Fruit fly (Drosophila melanogaster): ENCODE results near the gene app.

app gene

DNA sequence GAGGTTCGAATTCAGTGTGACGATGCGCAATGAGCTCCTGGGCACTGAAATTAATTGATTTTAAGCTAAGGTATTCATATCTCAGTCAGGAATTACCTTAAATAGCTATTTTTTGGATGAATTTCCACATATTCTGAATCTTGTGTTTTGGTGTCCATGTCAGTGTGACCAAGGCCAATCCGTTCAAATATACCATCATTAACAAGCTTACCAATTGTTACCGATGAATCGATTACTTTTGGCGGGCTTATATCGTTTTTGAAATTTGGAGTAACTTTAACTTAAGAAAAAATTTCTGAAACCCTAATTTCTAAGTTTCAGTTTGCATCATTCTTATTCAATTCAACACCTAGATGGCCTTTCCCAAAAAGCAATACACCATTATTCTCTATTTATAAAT, 60.8 kb downstream of the app start, which contains the start of gene Tsen54 (continued):
- TF ChIP-seq Doc3 (GFP tag; IDR thresholded peaks at IDR 0.05; ENCODE audit: partially characterized antibody): peak; percentile 58; the same call in 2 of the 3 replicates
- no peak for TF ChIP-seq CG15011 (GFP tag; optimal IDR thresholded peaks at IDR 0.05)
- TF ChIP-seq Dfd (GFP tag; optimal IDR thresholded peaks at IDR 0.05): no peak
- TF ChIP-seq tna (GFP tag; IDR thresholded peaks at IDR 0.05; ENCODE audit: partially characterized antibody): no peak
- no peak for TF ChIP-seq crc (GFP tag; optimal IDR thresholded peaks at IDR 0.05)
- TF ChIP-seq ATbp (GFP tag; optimal IDR thresholded peaks at IDR 0.05): no peak
- no peak for TF ChIP-seq aop (GFP tag; IDR thresholded peaks at IDR 0.05)
- TF ChIP-seq CG15073 (GFP tag; optimal IDR thresholded peaks at IDR 0.05): no peak
- TF ChIP-seq Fer2 (tag; optimal IDR thresholded peaks at IDR 0.05): no peak
- TF ChIP-seq cwo (GFP tag; optimal IDR thresholded peaks at IDR 0.05): no peak
- TF ChIP-seq sisA (GFP tag; IDR thresholded peaks at IDR 0.05): no peak
- no peak for TF ChIP-seq tio (GFP tag; optimal IDR thresholded peaks at IDR 0.05)
- peak; percentile 55; the same call in 2 of the 3 replicates for TF ChIP-seq HLH4C (GFP tag; IDR thresholded peaks at IDR 0.05; ENCODE audit: partially characterized antibody)
- TF ChIP-seq Bteb2 (GFP tag; optimal IDR thresholded peaks at IDR 0.05): no peak
- TF ChIP-seq CG34422 (GFP tag; IDR thresholded peaks at IDR 0.05): no peak
- peak; percentile 63; the same call in 1 of the 2 replicates for TF ChIP-seq sna (GFP tag; IDR thresholded peaks at IDR 0.05; ENCODE audit: partially characterized antibody)
- no peak for TF ChIP-seq CG13624 (GFP tag; optimal IDR thresholded peaks at IDR 0.05)
- TF ChIP-seq CG14860 (GFP tag; IDR thresholded peaks at IDR 0.05; ENCODE audit: partially characterized antibody): peak; percentile 41; the same call in 1 of the 3 replicates
- peak; percentile 74 for TF ChIP-seq bbx (GFP tag; IDR thresholded peaks at IDR 0.05; ENCODE audit: partially characterized antibody)
- TF ChIP-seq Taf1 (GFP tag; IDR thresholded peaks at IDR 0.05): no peak
- TF ChIP-seq salm (tag; optimal IDR thresholded peaks at IDR 0.05): no peak
- no peak for TF ChIP-seq Vsx1 (GFP tag; optimal IDR thresholded peaks at IDR 0.05)
- no peak for TF ChIP-seq Hey (tag; optimal IDR thresholded peaks at IDR 0.05)
- no peak for TF ChIP-seq CG31441 (GFP tag; IDR thresholded peaks at IDR 0.05)
- no peak for TF ChIP-seq psq (GFP tag; optimal IDR thresholded peaks at IDR 0.05)
- TF ChIP-seq CG16815 (GFP tag; optimal IDR thresholded peaks at IDR 0.05): no peak
- TF ChIP-seq Ravus (GFP tag; IDR thresholded peaks at IDR 0.05): no peak
- TF ChIP-seq CG10366 (GFP tag; IDR thresholded peaks at IDR 0.05): no peak
- TF ChIP-seq CG9797 (GFP tag; optimal IDR thresholded peaks at IDR 0.05): peak; percentile 40
- no peak for TF ChIP-seq CG2875 (GFP tag; optimal IDR thresholded peaks at IDR 0.05)
- TF ChIP-seq Lpt (GFP tag; optimal IDR thresholded peaks at IDR 0.05): no peak
- peak; percentile 77 for TF ChIP-seq CG34224 (GFP tag; IDR thresholded peaks at IDR 0.05; ENCODE audit: partially characterized antibody)
- no peak for TF ChIP-seq CG7987 (GFP tag; optimal IDR thresholded peaks at IDR 0.05)
- no peak for TF ChIP-seq CG4328 (GFP tag; optimal IDR thresholded peaks at IDR 0.05)
- no peak for TF ChIP-seq gsb (GFP tag; IDR thresholded peaks at IDR 0.05)
- no peak for TF ChIP-seq chm (GFP tag; IDR thresholded peaks at IDR 0.05)
- no peak for TF ChIP-seq Stat92E (GFP tag; optimal IDR thresholded peaks at IDR 0.05)
- no peak for TF ChIP-seq Awh (GFP tag; IDR thresholded peaks at IDR 0.05)
- TF ChIP-seq Hr39 (optimal IDR thresholded peaks at IDR 0.05): no peak
- no peak for TF ChIP-seq sqz (GFP tag; optimal IDR thresholded peaks at IDR 0.05)
- no peak for TF ChIP-seq Ets65A (GFP tag)
- TF ChIP-seq CG11504 (tag; optimal IDR thresholded peaks at IDR 0.05): no peak
- no peak for TF ChIP-seq sr (GFP tag; IDR thresholded peaks at IDR 0.05)
- no peak for TF ChIP-seq CG15269 (tag; optimal IDR thresholded peaks at IDR 0.05)
- TF ChIP-seq da (GFP tag; optimal IDR thresholded peaks at IDR 0.05): no peak
- TF ChIP-seq ash1 (GFP tag; optimal IDR thresholded peaks at IDR 0.05): no peak
- TF ChIP-seq HLH54F (GFP tag; optimal IDR thresholded peaks at IDR 0.05): no peak
- no peak for TF ChIP-seq gsb-n (tag; optimal IDR thresholded peaks at IDR 0.05)
- TF ChIP-seq Oli (tag; optimal IDR thresholded peaks at IDR 0.05): no peak
- TF ChIP-seq bigmax (GFP tag; optimal IDR thresholded peaks at IDR 0.05): no peak
- TF ChIP-seq grn (GFP tag; optimal IDR thresholded peaks at IDR 0.05): no peak

Data from whole organism, embryonic.